Fruit fly (Drosophila melanogaster) whole organism, embryonic: ENCODE results near the gene MTF-1.

Source experiments
- Atf3 ChIP-seq: fragments of 200-800 bp; sonication (Bioruptor generic); optimal IDR thresholded peaks from 3 replicates; lab custom pipeline; 2016; ENCODE audit warnings: missing biosample characterization, missing genetic modification characterization
- CG10654 ChIP-seq: fragments of 200-800 bp; sonication (Bioruptor generic); optimal IDR thresholded peaks from 2 replicates; lab custom pipeline; 2016; ENCODE audit warnings: missing biosample characterization, missing genetic modification characterization
- CG11696 ChIP-seq: fragments of 200-800 bp; sonication (Bioruptor generic); IDR thresholded peaks from 2 replicates; pipeline ENCODE4 v1.3.6; 2022; ENCODE audit warnings: missing biosample characterization, missing genetic modification characterization
- CG12071 ChIP-seq: fragments of 200-800 bp; sonication (Bioruptor generic); optimal IDR thresholded peaks from 3 replicates; lab custom pipeline; 2018; ENCODE audit warnings: missing biosample characterization, mild to moderate bottlenecking, missing genetic modification characterization
- CG12391 ChIP-seq: fragments of 200-800 bp; sonication (Bioruptor generic); optimal IDR thresholded peaks from 3 replicates; lab custom pipeline; 2018; ENCODE audit warnings: missing biosample characterization, mild to moderate bottlenecking, missing genetic modification characterization, moderate library complexity
- CG15011 ChIP-seq: fragments of 200-800 bp; sonication (Bioruptor generic); optimal IDR thresholded peaks from 3 replicates; lab custom pipeline; 2018; ENCODE audit warnings: missing biosample characterization, mild to moderate bottlenecking, missing genetic modification characterization
- CG1529 ChIP-seq: fragments of 200-800 bp; sonication (Bioruptor generic); optimal IDR thresholded peaks from 3 replicates; lab custom pipeline; 2018; ENCODE audit warnings: missing biosample characterization, missing genetic modification characterization
- CG17568 ChIP-seq: fragments of 200-800 bp; sonication (Bioruptor generic); optimal IDR thresholded peaks from 2 replicates; lab custom pipeline; 2018; ENCODE audit warnings: missing biosample characterization, mild to moderate bottlenecking, missing genetic modification characterization, moderate library complexity
- CG17829 ChIP-seq: fragments of 200-800 bp; optimal IDR thresholded peaks from 2 replicates; lab custom pipeline; 2019; ENCODE audit warnings: missing biosample characterization, mild to moderate bottlenecking, missing genetic modification characterization, moderate library complexity
- CG1832 ChIP-seq: fragments of 200-800 bp; sonication (Bioruptor generic); optimal IDR thresholded peaks from 2 replicates; lab custom pipeline; 2017; ENCODE audit warnings: missing biosample characterization, mild to moderate bottlenecking, missing genetic modification characterization, inconsistent platforms
- CG2712 ChIP-seq: fragments of 200-800 bp; optimal IDR thresholded peaks from 3 replicates; lab custom pipeline; 2019; ENCODE audit warnings: missing biosample characterization, mild to moderate bottlenecking, missing genetic modification characterization, moderate library complexity
- CG30020 ChIP-seq: fragments of 200-800 bp; optimal IDR thresholded peaks from 2 replicates; lab custom pipeline; 2019; ENCODE audit warnings: missing biosample characterization, mild to moderate bottlenecking, missing genetic modification characterization, moderate library complexity
- CG34224 ChIP-seq: fragments of 200-800 bp; sonication (Bioruptor generic); IDR thresholded peaks from 3 replicates; pipeline ENCODE4 v1.3.6; 2022; ENCODE audit warnings: missing biosample characterization, missing genetic modification characterization; ENCODE audit not compliant: partially characterized antibody
- CG4617 ChIP-seq: fragments of 200-800 bp; sonication (Bioruptor generic); optimal IDR thresholded peaks from 3 replicates; lab custom pipeline; 2016; ENCODE audit warnings: missing biosample characterization, missing genetic modification characterization, borderline replicate concordance
- CG5180 ChIP-seq: fragments of 200-800 bp; sonication (Bioruptor generic); optimal IDR thresholded peaks from 3 replicates; lab custom pipeline; 2017; ENCODE audit warnings: missing biosample characterization, missing genetic modification characterization, mild to moderate bottlenecking, moderate library complexity, missing genetic modification reagents
- CG6765 ChIP-seq: fragments of 200-800 bp; sonication (Bioruptor generic); optimal IDR thresholded peaks from 3 replicates; lab custom pipeline; 2017; ENCODE audit warnings: missing biosample characterization, mild to moderate bottlenecking, missing genetic modification characterization
- CG8089 ChIP-seq: fragments of 200-800 bp; sonication (Bioruptor generic); optimal IDR thresholded peaks from 3 replicates; lab custom pipeline; 2016; ENCODE audit warnings: missing biosample characterization, missing genetic modification characterization
- CG9817 ChIP-seq: fragments of 200-800 bp; sonication (Bioruptor generic); optimal IDR thresholded peaks from 2 replicates; lab custom pipeline; 2018; ENCODE audit warnings: missing biosample characterization, mild to moderate bottlenecking, missing genetic modification characterization, moderate library complexity
- CG9876 ChIP-seq: fragments of 200-800 bp; sonication (Bioruptor generic); optimal IDR thresholded peaks from 2 replicates; lab custom pipeline; 2016; ENCODE audit warnings: missing biosample characterization, missing genetic modification characterization
- CrebB ChIP-seq: fragments of 200-800 bp; sonication (Bioruptor generic); optimal IDR thresholded peaks from 3 replicates; lab custom pipeline; 2018; ENCODE audit warnings: missing biosample characterization, mild to moderate bottlenecking, missing genetic modification characterization
- Dref ChIP-seq: fragments of 200-800 bp; sonication (Bioruptor generic); IDR thresholded peaks from 2 replicates; pipeline ENCODE4 v1.3.6; 2022; ENCODE audit warnings: missing biosample characterization, missing genetic modification characterization
- HHEX ChIP-seq: fragments of 200-800 bp; sonication (Bioruptor generic); optimal IDR thresholded peaks from 3 replicates; lab custom pipeline; 2017; ENCODE audit warnings: missing biosample characterization, mild to moderate bottlenecking, missing genetic modification characterization, missing genetic modification reagents
- HLH4C ChIP-seq: fragments of 200-800 bp; sonication (Bioruptor generic); IDR thresholded peaks from 3 replicates; pipeline ENCODE4 v1.3.6; 2022; ENCODE audit warnings: missing biosample characterization, missing genetic modification characterization; ENCODE audit not compliant: partially characterized antibody
- Hsf ChIP-seq: fragments of 200-800 bp; sonication (Bioruptor generic); optimal IDR thresholded peaks from 3 replicates; lab custom pipeline; 2016; ENCODE audit warnings: missing biosample characterization, missing genetic modification characterization
- PHDP ChIP-seq: fragments of 200-800 bp; sonication (Bioruptor generic); optimal IDR thresholded peaks from 3 replicates; lab custom pipeline; 2018; ENCODE audit warnings: missing biosample characterization, mild to moderate bottlenecking, missing genetic modification characterization, moderate library complexity
- Poxn ChIP-seq: fragments of 200-800 bp; sonication (Bioruptor generic); IDR thresholded peaks from 2 replicates; pipeline ENCODE4 v1.3.6; 2022; ENCODE audit warnings: missing biosample characterization, missing genetic modification characterization
- Scr ChIP-seq: fragments of 200-800 bp; sonication (Bioruptor generic); IDR thresholded peaks from 2 replicates; pipeline ENCODE4 v1.3.6; 2022; ENCODE audit warnings: missing biosample characterization, missing genetic modification characterization; ENCODE audit not compliant: partially characterized antibody
- Stat92E ChIP-seq, 3 experiments: fragments of >200 bp in 2 of 3; fragments of 200-800 bp in 1 of 3; sonication (Bioruptor generic) in 1 of 3; optimal IDR thresholded peaks; 2 replicates each; lab custom pipeline; 2017 to 2019; ENCODE audit warnings: missing biosample characterization in 3 of 3, missing genetic modification characterization in 3 of 3, mild to moderate bottlenecking in 1 of 3, moderate library complexity in 1 of 3
- bab2 ChIP-seq: fragments of 200-800 bp; sonication (Bioruptor generic); optimal IDR thresholded peaks from 2 replicates; lab custom pipeline; 2016; ENCODE audit warnings: missing biosample characterization, missing genetic modification characterization
- bcd ChIP-seq: fragments of 200-800 bp; sonication (Bioruptor generic); optimal IDR thresholded peaks from 2 replicates; lab custom pipeline; 2017; ENCODE audit warnings: missing biosample characterization, mild to moderate bottlenecking, missing genetic modification characterization
- bowl ChIP-seq: fragments of 200-800 bp; sonication (Bioruptor generic); IDR thresholded peaks from 2 replicates; pipeline ENCODE4 v1.3.6; 2022; ENCODE audit warnings: missing biosample characterization, missing genetic modification characterization
- chif ChIP-seq, 2 experiments: fragments of 200-800 bp; sonication (Bioruptor generic); optimal IDR thresholded peaks; 3 replicates each; lab custom pipeline; 2016; ENCODE audit warnings: missing biosample characterization in 2 of 2, missing genetic modification characterization in 2 of 2
- croc ChIP-seq: fragments of 200-800 bp; sonication (Bioruptor generic); conservative IDR thresholded peaks from 3 replicates; pipeline ENCODE4 v1.3.6; 2022; ENCODE audit warnings: missing biosample characterization, missing genetic modification characterization
- dmrt99B ChIP-seq: fragments of 200-800 bp; sonication (Bioruptor generic); optimal IDR thresholded peaks from 2 replicates; lab custom pipeline; 2018; ENCODE audit warnings: missing biosample characterization, mild to moderate bottlenecking, missing genetic modification characterization, moderate library complexity
- ems ChIP-seq: fragments of 200-800 bp; sonication (Bioruptor generic); optimal IDR thresholded peaks from 3 replicates; lab custom pipeline; 2016; ENCODE audit warnings: missing biosample characterization, missing genetic modification characterization
- en ChIP-seq: fragments of 200-800 bp; sonication (Bioruptor generic); optimal IDR thresholded peaks from 2 replicates; lab custom pipeline; 2016; ENCODE audit warnings: missing biosample characterization, missing genetic modification characterization
- gfzf ChIP-seq: fragments of 200-800 bp; sonication (Bioruptor generic); optimal IDR thresholded peaks from 2 replicates; lab custom pipeline; 2016; ENCODE audit warnings: missing biosample characterization, mild to moderate bottlenecking, missing genetic modification characterization, moderate library complexity
- gsb ChIP-seq: fragments of 200-800 bp; sonication (Bioruptor generic); IDR thresholded peaks from 2 replicates; pipeline ENCODE4 v1.3.6; 2022; ENCODE audit warnings: missing biosample characterization, missing genetic modification characterization
- jumu ChIP-seq: fragments of 200-800 bp; sonication (Bioruptor generic); optimal IDR thresholded peaks from 3 replicates; lab custom pipeline; 2016; ENCODE audit warnings: missing biosample characterization, missing genetic modification characterization
- lab ChIP-seq: fragments of 200-800 bp; sonication (Bioruptor generic); optimal IDR thresholded peaks from 3 replicates; lab custom pipeline; 2017; ENCODE audit warnings: missing biosample characterization, missing genetic modification characterization, mild to moderate bottlenecking, moderate library complexity, missing genetic modification reagents
- luna ChIP-seq: fragments of 200-800 bp; sonication (Bioruptor generic); optimal IDR thresholded peaks from 2 replicates; lab custom pipeline; 2016; ENCODE audit warnings: missing biosample characterization, missing genetic modification characterization
- nerfin-1 ChIP-seq: fragments of 200-800 bp; sonication (Bioruptor generic); optimal IDR thresholded peaks from 3 replicates; lab custom pipeline; 2019; ENCODE audit warnings: missing biosample characterization, mild to moderate bottlenecking, missing genetic modification characterization, moderate library complexity
- pita ChIP-seq: fragments of 200-800 bp; sonication (Bioruptor generic); optimal IDR thresholded peaks from 2 replicates; lab custom pipeline; 2017; ENCODE audit warnings: missing biosample characterization, mild to moderate bottlenecking, missing genetic modification characterization
- pros ChIP-seq: fragments of 200-800 bp; sonication (Bioruptor generic); optimal IDR thresholded peaks from 3 replicates; lab custom pipeline; 2019; ENCODE audit warnings: missing biosample characterization, mild to moderate bottlenecking, missing genetic modification characterization, moderate library complexity
- slbo ChIP-seq: fragments of 200-800 bp; sonication (Bioruptor generic); IDR thresholded peaks from 2 replicates; pipeline ENCODE4 v1.3.6; 2022; ENCODE audit warnings: missing biosample characterization, missing genetic modification characterization
- sob ChIP-seq: fragments of 200-800 bp; sonication (Bioruptor generic); IDR thresholded peaks from 2 replicates; pipeline ENCODE4 v1.3.6; 2022; ENCODE audit warnings: missing biosample characterization, missing genetic modification characterization
- stc ChIP-seq: fragments of 200-800 bp; sonication (Bioruptor generic); IDR thresholded peaks from 2 replicates; pipeline ENCODE4 v1.3.6; 2022; ENCODE audit warnings: missing biosample characterization, missing genetic modification characterization
- tgo ChIP-seq: fragments of 200-800 bp; sonication (Bioruptor generic); IDR thresholded peaks from 3 replicates; pipeline ENCODE4 v1.3.6; 2022; ENCODE audit warnings: missing biosample characterization, missing genetic modification characterization
- yki ChIP-seq: fragments of >200 bp; optimal IDR thresholded peaks from 3 replicates; lab custom pipeline; 2018

The MTF-1 gene

dm6 chr3L:9402157-9402890 is 27.8 kb upstream of the MTF-1 start, which contains the start of gene eIF4E1 (continued):
- no peak for TF ChIP-seq pros (GFP tag; lab: Kevin White, UChicago)
- peak; percentile 58 for TF ChIP-seq CG34224
- TF ChIP-seq tgo (GFP tag; lab: Robert Waterston, UW): no peak
- no peak for TF ChIP-seq gsb
- TF ChIP-seq CG9876 (GFP tag; lab: Kevin White, UChicago): peak; percentile 5
- TF ChIP-seq CG8089: no peak
- TF ChIP-seq pita (GFP tag; lab: Kevin White, UChicago): no peak
- TF ChIP-seq Hsf: peak; percentile 13
- no peak for TF ChIP-seq dmrt99B (tag; lab: Kevin White, UChicago)
- TF ChIP-seq CG9817 (tag; lab: Kevin White, UChicago): no peak
- TF ChIP-seq CG1832 (GFP tag; lab: Kevin White, UChicago): no peak
- peak; percentile 65; the same call in 1 of the 2 replicates for TF ChIP-seq slbo (GFP tag; lab: Robert Waterston, UW)
- TF ChIP-seq CG12071 (GFP tag; lab: Kevin White, UChicago): no peak
- peak; percentile 4; the same call in 1 of the 2 replicates for TF ChIP-seq stc (GFP tag; lab: Robert Waterston, UW)
- peak; percentile 14 for TF ChIP-seq CG30020 (tag; lab: Kevin White, UChicago)
- no peak for TF ChIP-seq CG11696 (GFP tag; lab: Robert Waterston, UW)
- peak; percentile 8 for TF ChIP-seq bcd
- no peak for TF ChIP-seq croc (GFP tag; lab: Robert Waterston, UW)
- TF ChIP-seq luna (GFP tag; lab: Kevin White, UChicago): no peak
- no peak for TF ChIP-seq CG5180 (GFP tag; lab: Kevin White, UChicago)
- no peak for TF ChIP-seq bowl (GFP tag; lab: Robert Waterston, UW)
- TF ChIP-seq en (GFP tag; lab: Kevin White, UChicago): no peak
- TF ChIP-seq sob (GFP tag; lab: Robert Waterston, UW): peak; percentile 41
- TF ChIP-seq chif (GFP tag; optimal IDR thresholded peaks at IDR 0.05; lab: Kevin White, UChicago): peak in 1 of 2 experiments; percentile 4
- TF ChIP-seq CG2712: peak; percentile 53
- TF ChIP-seq nerfin-1: no peak
- TF ChIP-seq Poxn (GFP tag; lab: Robert Waterston, UW): no peak
- TF ChIP-seq Atf3 (GFP tag; lab: Kevin White, UChicago): no peak
- TF ChIP-seq Scr (GFP tag; lab: Robert Waterston, UW): peak; percentile 76
- TF ChIP-seq CG17568 (GFP tag; lab: Kevin White, UChicago): no peak
- peak; percentile 92 for TF ChIP-seq Dref (GFP tag; lab: Robert Waterston, UW)
- no peak for TF ChIP-seq CG10654 (GFP tag; lab: Kevin White, UChicago)
- no peak for TF ChIP-seq HHEX (GFP tag; lab: Kevin White, UChicago)
- TF ChIP-seq gfzf: peak; percentile 75
- TF ChIP-seq CG17829 (tag; lab: Kevin White, UChicago): peak; percentile 73
- TF ChIP-seq yki: no peak
- TF ChIP-seq Stat92E (GFP tag; optimal IDR thresholded peaks at IDR 0.05; lab: Kevin White, UChicago): peak in 1 of 3 experiments; percentile 58
- TF ChIP-seq CG6765: no peak
- peak; percentile 88 for TF ChIP-seq CG4617 (GFP tag; lab: Kevin White, UChicago)
- no peak for TF ChIP-seq CG1529
- TF ChIP-seq CG15011 (GFP tag; lab: Kevin White, UChicago): no peak
- no peak for TF ChIP-seq lab (GFP tag; lab: Kevin White, UChicago)
- peak; percentile 3 for TF ChIP-seq jumu (GFP tag; lab: Kevin White, UChicago)
- peak; percentile 37 for TF ChIP-seq ems (GFP tag; lab: Kevin White, UChicago)
- TF ChIP-seq CG12391 (tag; lab: Kevin White, UChicago): peak; percentile 38
- no peak for TF ChIP-seq PHDP (tag; lab: Kevin White, UChicago)
- peak; percentile 57; the same call in 2 of the 3 replicates for TF ChIP-seq HLH4C (GFP tag; lab: Robert Waterston, UW)
- no peak for TF ChIP-seq bab2 (GFP tag; lab: Kevin White, UChicago)
- TF ChIP-seq CrebB (tag; lab: Kevin White, UChicago): no peak
